Worm (Caenorhabditis elegans) whole organism, L4/young adult: Measurements from ENCODE around the gene srt-18.

Source experiments
- W03F9.2 ChIP-seq: fragments of 150-350 bp; optimal IDR thresholded peaks from 2 replicates; lab custom pipeline; 2014; ENCODE audit warnings: missing biosample characterization, missing genetic modification characterization
- him-1 ChIP-seq: sonication (generic microtip); optimal IDR thresholded peaks from 2 replicates; lab custom pipeline; 2016; ENCODE audit warnings: missing genotype, missing genetic modification reagents, missing genetic modification characterization, missing compliant biosample characterization

DNA sequence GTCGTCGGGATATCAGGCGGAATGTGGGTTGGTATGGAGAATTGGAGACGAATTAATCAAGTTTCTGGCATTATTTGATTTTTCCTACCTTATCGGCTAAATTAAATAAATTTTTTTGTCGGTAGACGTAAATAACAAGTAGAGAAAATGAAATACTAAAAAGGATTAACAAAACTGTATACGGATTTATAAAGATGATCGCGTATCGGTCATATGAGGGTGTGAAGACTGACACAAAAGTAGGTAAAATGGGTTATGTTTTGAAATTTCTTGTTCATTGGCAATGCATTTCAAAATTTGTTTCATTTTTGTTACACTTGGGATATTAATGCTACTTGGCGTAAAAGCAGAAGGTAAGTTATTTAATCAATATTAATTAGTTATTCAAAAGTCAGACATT, 44.0 kb upstream of the srt-18 start, which contains the start of the genes C25E10.16 and C25E10.13:
- no peak for TF ChIP-seq him-1
- TF ChIP-seq W03F9.2: no peak
